Fruit fly (Drosophila melanogaster) whole organism, embryonic: ENCODE measurements around the gene Rab30.

Source experiments
- Adf1 ChIP-seq: fragments of 200-800 bp; sonication (Bioruptor generic); IDR thresholded peaks from 2 replicates; pipeline ENCODE4 v1.3.6; 2022; ENCODE audit warnings: missing biosample characterization, missing genetic modification characterization
- Antp ChIP-seq: fragments of 200-800 bp; sonication (Bioruptor generic); optimal IDR thresholded peaks from 3 replicates; lab custom pipeline; 2016; ENCODE audit warnings: missing biosample characterization, missing genetic modification characterization
- BEAF-32 ChIP-seq: fragments of 200-800 bp; sonication (Bioruptor generic); optimal IDR thresholded peaks from 3 replicates; lab custom pipeline; 2017; ENCODE audit warnings: missing biosample characterization, missing genetic modification characterization, mild to moderate bottlenecking, moderate library complexity, missing genetic modification reagents
- CG11085 ChIP-seq: fragments of 200-800 bp; sonication (Bioruptor generic); IDR thresholded peaks from 2 replicates; pipeline ENCODE4 v1.3.6; 2022; ENCODE audit warnings: missing biosample characterization, missing genetic modification characterization
- CG12236 ChIP-seq: fragments of 200-800 bp; sonication (Bioruptor generic); optimal IDR thresholded peaks from 2 replicates; lab custom pipeline; 2016; ENCODE audit warnings: missing biosample characterization, missing genetic modification characterization
- CG13296 ChIP-seq: fragments of 200-800 bp; sonication (Bioruptor generic); optimal IDR thresholded peaks from 3 replicates; lab custom pipeline; 2018; ENCODE audit warnings: missing biosample characterization, mild to moderate bottlenecking, missing genetic modification characterization
- CG13894 ChIP-seq: fragments of 200-800 bp; sonication (Bioruptor generic); optimal IDR thresholded peaks from 3 replicates; lab custom pipeline; 2018; ENCODE audit warnings: missing biosample characterization, mild to moderate bottlenecking, missing genetic modification characterization, moderate library complexity
- CG14014 ChIP-seq: fragments of 200-800 bp; sonication (Bioruptor generic); IDR thresholded peaks from 2 replicates; pipeline ENCODE4 v1.3.6; 2022; ENCODE audit warnings: missing biosample characterization, missing genetic modification characterization
- CG17361 ChIP-seq: fragments of 200-800 bp; sonication (Bioruptor generic); IDR thresholded peaks from 3 replicates; pipeline ENCODE4 v1.3.6; 2022; ENCODE audit warnings: missing biosample characterization, missing genetic modification characterization
- CG17612 ChIP-seq: fragments of 200-800 bp; sonication (Bioruptor generic); IDR thresholded peaks from 2 replicates; pipeline ENCODE4 v1.3.6; 2022; ENCODE audit warnings: missing biosample characterization, missing genetic modification characterization
- CG17829 ChIP-seq: fragments of 200-800 bp; optimal IDR thresholded peaks from 2 replicates; lab custom pipeline; 2019; ENCODE audit warnings: missing biosample characterization, mild to moderate bottlenecking, missing genetic modification characterization, moderate library complexity
- CG2129 ChIP-seq: fragments of 200-800 bp; sonication (Bioruptor generic); IDR thresholded peaks from 2 replicates; pipeline ENCODE4 v1.3.6; 2022; ENCODE audit warnings: missing biosample characterization, missing genetic modification characterization; ENCODE audit not compliant: partially characterized antibody
- CG2712 ChIP-seq: fragments of 200-800 bp; optimal IDR thresholded peaks from 3 replicates; lab custom pipeline; 2019; ENCODE audit warnings: missing biosample characterization, mild to moderate bottlenecking, missing genetic modification characterization, moderate library complexity
- CG30431 ChIP-seq: fragments of 200-800 bp; sonication (Bioruptor generic); optimal IDR thresholded peaks from 2 replicates; lab custom pipeline; 2017; ENCODE audit warnings: missing biosample characterization, missing genetic modification characterization
- CG31224 ChIP-seq: fragments of 200-800 bp; sonication (Bioruptor generic); IDR thresholded peaks from 2 replicates; pipeline ENCODE4 v1.3.6; 2022; ENCODE audit warnings: missing biosample characterization, missing genetic modification characterization
- CG31365 ChIP-seq: fragments of 200-800 bp; sonication (Bioruptor generic); optimal IDR thresholded peaks from 2 replicates; lab custom pipeline; 2018; ENCODE audit warnings: missing biosample characterization, mild to moderate bottlenecking, missing genetic modification characterization
- CG4854 ChIP-seq: fragments of 200-800 bp; sonication (Bioruptor generic); optimal IDR thresholded peaks from 2 replicates; lab custom pipeline; 2016; ENCODE audit warnings: missing biosample characterization, missing genetic modification characterization, inconsistent platforms
- CG5180 ChIP-seq: fragments of 200-800 bp; sonication (Bioruptor generic); optimal IDR thresholded peaks from 3 replicates; lab custom pipeline; 2017; ENCODE audit warnings: missing biosample characterization, missing genetic modification characterization, mild to moderate bottlenecking, moderate library complexity, missing genetic modification reagents
- CG8281 ChIP-seq: fragments of 200-800 bp; sonication (Bioruptor generic); optimal IDR thresholded peaks from 2 replicates; lab custom pipeline; 2018; ENCODE audit warnings: missing biosample characterization, mild to moderate bottlenecking, missing genetic modification characterization, moderate library complexity
- CG8290 ChIP-seq, 3 experiments: fragments of 200-800 bp; sonication (Bioruptor generic); optimal IDR thresholded peaks; 2 replicates each; lab custom pipeline; 2016 to 2019; ENCODE audit warnings: missing biosample characterization in 3 of 3, missing genetic modification characterization in 3 of 3, mild to moderate bottlenecking in 2 of 3, moderate library complexity in 1 of 3
- CG9797 ChIP-seq: fragments of 200-800 bp; sonication (Bioruptor generic); optimal IDR thresholded peaks from 3 replicates; lab custom pipeline; 2018; ENCODE audit warnings: missing biosample characterization, mild to moderate bottlenecking, missing genetic modification characterization
- CHES-1-like ChIP-seq: fragments of 200-800 bp; sonication (Bioruptor generic); optimal IDR thresholded peaks from 2 replicates; lab custom pipeline; 2016; ENCODE audit warnings: missing biosample characterization, missing genetic modification characterization
- CkIIα-i1 ChIP-seq: fragments of 200-800 bp; sonication (Bioruptor generic); IDR thresholded peaks from 2 replicates; pipeline ENCODE4 v1.3.6; 2022; ENCODE audit warnings: missing biosample characterization, missing genetic modification characterization
- Dbx ChIP-seq: fragments of 200-800 bp; sonication (Bioruptor generic); IDR thresholded peaks from 3 replicates; pipeline ENCODE4 v1.3.6; 2022; ENCODE audit warnings: missing biosample characterization, missing genetic modification characterization
- E2f1 ChIP-seq: fragments of 200-800 bp; sonication (Bioruptor generic); IDR thresholded peaks from 2 replicates; pipeline ENCODE4 v1.3.6; 2022; ENCODE audit warnings: missing biosample characterization, missing genetic modification characterization
- H2.0 ChIP-seq: fragments of 200-800 bp; sonication (Bioruptor generic); IDR thresholded peaks from 2 replicates; pipeline ENCODE4 v1.3.6; 2022; ENCODE audit warnings: missing biosample characterization, missing genetic modification characterization
- HLH54F ChIP-seq: fragments of 200-800 bp; sonication (Bioruptor generic); optimal IDR thresholded peaks from 3 replicates; lab custom pipeline; 2016; ENCODE audit warnings: missing biosample characterization, missing genetic modification characterization
- HmgZ ChIP-seq: fragments of 200-800 bp; sonication (Bioruptor generic); optimal IDR thresholded peaks from 2 replicates; lab custom pipeline; 2018; ENCODE audit warnings: missing biosample characterization, mild to moderate bottlenecking, missing genetic modification characterization
- Hmr ChIP-seq: fragments of 200-800 bp; sonication (Bioruptor generic); optimal IDR thresholded peaks from 3 replicates; lab custom pipeline; 2017; ENCODE audit warnings: mild to moderate bottlenecking, missing biosample characterization, missing genetic modification reagents, missing genetic modification characterization
- NK7.1 ChIP-seq: fragments of 200-800 bp; sonication (Bioruptor generic); optimal IDR thresholded peaks from 3 replicates; lab custom pipeline; 2016; ENCODE audit warnings: missing biosample characterization, missing genetic modification characterization
- NfI ChIP-seq: fragments of 200-800 bp; sonication (Bioruptor generic); optimal IDR thresholded peaks from 3 replicates; lab custom pipeline; 2018; ENCODE audit warnings: missing biosample characterization, mild to moderate bottlenecking, missing genetic modification characterization, moderate library complexity
- Rfx ChIP-seq: fragments of 200-800 bp; sonication (Bioruptor generic); IDR thresholded peaks from 2 replicates; pipeline ENCODE4 v1.3.6; 2022; ENCODE audit warnings: missing biosample characterization, missing genetic modification characterization
- Six4 ChIP-seq: fragments of 200-800 bp; sonication (Bioruptor generic); optimal IDR thresholded peaks from 2 replicates; lab custom pipeline; 2016; ENCODE audit warnings: missing biosample characterization, missing genetic modification characterization
- Stat92E ChIP-seq, 3 experiments: fragments of >200 bp in 2 of 3; fragments of 200-800 bp in 1 of 3; sonication (Bioruptor generic) in 1 of 3; optimal IDR thresholded peaks; 2 replicates each; lab custom pipeline; 2017 to 2019; ENCODE audit warnings: missing biosample characterization in 3 of 3, missing genetic modification characterization in 3 of 3, mild to moderate bottlenecking in 1 of 3, moderate library complexity in 1 of 3
- YL-1 ChIP-seq: fragments of 200-800 bp; sonication (Bioruptor generic); optimal IDR thresholded peaks from 3 replicates; lab custom pipeline; 2017; ENCODE audit warnings: missing biosample characterization, mild to moderate bottlenecking, missing genetic modification characterization
- br ChIP-seq: fragments of >200 bp; optimal IDR thresholded peaks from 2 replicates; lab custom pipeline; 2017
- dysf ChIP-seq: fragments of 200-800 bp; sonication (Bioruptor generic); IDR thresholded peaks from 3 replicates; pipeline ENCODE4 v1.3.6; 2022; ENCODE audit warnings: missing biosample characterization, missing genetic modification characterization
- emc ChIP-seq: fragments of 200-800 bp; sonication (Bioruptor generic); optimal IDR thresholded peaks from 2 replicates; lab custom pipeline; 2016; ENCODE audit warnings: missing biosample characterization, missing genetic modification characterization
- ewg ChIP-seq: fragments of 200-800 bp; sonication (Bioruptor generic); optimal IDR thresholded peaks from 3 replicates; lab custom pipeline; 2017; ENCODE audit warnings: mild to moderate bottlenecking, missing biosample characterization, missing genetic modification reagents, missing genetic modification characterization
- ftz-f1 ChIP-seq: fragments of 200-800 bp; sonication (Bioruptor generic); optimal IDR thresholded peaks from 2 replicates; lab custom pipeline; 2016; ENCODE audit warnings: missing biosample characterization, missing genetic modification characterization
- grn ChIP-seq: fragments of 200-800 bp; sonication (Bioruptor generic); optimal IDR thresholded peaks from 3 replicates; lab custom pipeline; 2017; ENCODE audit warnings: missing biosample characterization, missing genetic modification characterization
- gt ChIP-seq: fragments of 200-800 bp; sonication (Bioruptor generic); IDR thresholded peaks from 2 replicates; pipeline ENCODE4 v1.3.6; 2022; ENCODE audit warnings: missing biosample characterization, missing genetic modification characterization
- insv ChIP-seq, 2 experiments: fragments of 200-800 bp; sonication (Bioruptor generic); optimal IDR thresholded peaks; 3 replicates each; lab custom pipeline; 2016 to 2018; ENCODE audit warnings: missing biosample characterization in 2 of 2, missing genetic modification characterization in 2 of 2
- knrl ChIP-seq: fragments of 200-800 bp; sonication (Bioruptor generic); IDR thresholded peaks from 3 replicates; pipeline ENCODE4 v1.3.6; 2022; ENCODE audit warnings: missing biosample characterization, missing genetic modification characterization; ENCODE audit not compliant: partially characterized antibody
- pho ChIP-seq: fragments of 200-800 bp; sonication (Bioruptor generic); optimal IDR thresholded peaks from 2 replicates; lab custom pipeline; 2016; ENCODE audit warnings: missing biosample characterization, missing genetic modification characterization
- phol ChIP-seq: fragments of 200-800 bp; sonication (Bioruptor generic); optimal IDR thresholded peaks from 3 replicates; lab custom pipeline; 2018; ENCODE audit warnings: missing biosample characterization, mild to moderate bottlenecking, missing genetic modification characterization, moderate library complexity
- pita ChIP-seq: fragments of 200-800 bp; sonication (Bioruptor generic); optimal IDR thresholded peaks from 2 replicates; lab custom pipeline; 2017; ENCODE audit warnings: missing biosample characterization, mild to moderate bottlenecking, missing genetic modification characterization
- salm ChIP-seq: fragments of 200-800 bp; sonication (Bioruptor generic); optimal IDR thresholded peaks from 2 replicates; lab custom pipeline; 2018; ENCODE audit warnings: missing biosample characterization, mild to moderate bottlenecking, missing genetic modification characterization
- shn ChIP-seq: fragments of 200-800 bp; sonication (Bioruptor generic); optimal IDR thresholded peaks from 3 replicates; lab custom pipeline; 2016; ENCODE audit warnings: missing biosample characterization, missing genetic modification characterization
- sim ChIP-seq: fragments of 200-800 bp; sonication (Bioruptor generic); IDR thresholded peaks from 2 replicates; pipeline ENCODE4 v1.3.6; 2022; ENCODE audit warnings: missing biosample characterization, missing genetic modification characterization
- tgo ChIP-seq: fragments of 200-800 bp; sonication (Bioruptor generic); IDR thresholded peaks from 3 replicates; pipeline ENCODE4 v1.3.6; 2022; ENCODE audit warnings: missing biosample characterization, missing genetic modification characterization
- vnd ChIP-seq: fragments of 200-800 bp; sonication (Bioruptor generic); IDR thresholded peaks from 3 replicates; pipeline ENCODE4 v1.3.6; 2022; ENCODE audit warnings: missing biosample characterization, missing genetic modification characterization; ENCODE audit not compliant: partially characterized antibody

The Rab30 gene

DNA sequence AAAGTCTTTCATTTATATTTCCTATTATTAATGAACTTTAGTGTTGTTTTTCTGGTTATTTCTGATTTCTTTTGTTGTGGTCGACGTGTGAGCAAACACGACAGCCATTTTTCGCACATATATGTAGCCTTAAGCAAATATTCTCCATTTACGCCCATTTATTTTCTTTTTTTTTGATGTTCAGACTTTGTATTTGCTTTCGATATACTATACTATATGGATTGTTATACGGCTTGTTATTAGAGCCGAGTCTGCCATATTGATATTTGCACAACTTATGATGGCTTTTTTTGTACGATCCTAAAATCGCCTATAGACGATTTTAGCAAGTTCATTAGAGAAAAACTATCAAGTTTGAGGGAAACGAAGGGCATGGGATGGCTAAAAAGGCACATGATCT lies 15.3 kb upstream of the Rab30 start (continued):
- TF ChIP-seq CG14014 (GFP tag; lab: Robert Waterston, UW), result 0 out of 2 replicates have a peak, but pooled peaks have one; percentile 34
- peak; percentile 38 for TF ChIP-seq CG13894
- TF ChIP-seq sim, result no peak
- TF ChIP-seq gt (GFP tag; lab: Robert Waterston, UW), result no peak
- no peak for TF ChIP-seq CG2712 (tag; lab: Kevin White, UChicago)
- no peak for TF ChIP-seq CG17612
- no peak for TF ChIP-seq NK7.1 (GFP tag; lab: Kevin White, UChicago)
- TF ChIP-seq Hmr (GFP tag; lab: Kevin White, UChicago), result peak; percentile 60
- TF ChIP-seq E2f1, result no peak
- no peak for TF ChIP-seq HLH54F (GFP tag; lab: Kevin White, UChicago)
- no peak for TF ChIP-seq YL-1 (GFP tag; lab: Kevin White, UChicago)
- peak; percentile 1 for TF ChIP-seq HmgZ (tag; lab: Kevin White, UChicago)
- no peak for TF ChIP-seq CG31365 (tag; lab: Kevin White, UChicago)
- TF ChIP-seq CG4854 (GFP tag; lab: Kevin White, UChicago), result no peak
- no peak for TF ChIP-seq CG12236 (GFP tag; lab: Kevin White, UChicago)
- TF ChIP-seq CG9797 (GFP tag; lab: Kevin White, UChicago), result no peak
- TF ChIP-seq Stat92E (GFP tag; optimal IDR thresholded peaks at IDR 0.05; lab: Kevin White, UChicago), result no peak
- TF ChIP-seq CG2129 (GFP tag; lab: Robert Waterston, UW), result no peak
- no peak for TF ChIP-seq dysf
- TF ChIP-seq knrl, result no peak
- peak; percentile 22 for TF ChIP-seq pho (GFP tag; lab: Kevin White, UChicago)
- TF ChIP-seq H2.0, result no peak
- TF ChIP-seq vnd (GFP tag; lab: Robert Waterston, UW), result no peak
- TF ChIP-seq CkIIα-i1, result no peak
- no peak for TF ChIP-seq Six4 (GFP tag; lab: Kevin White, UChicago)
- no peak for TF ChIP-seq pita (GFP tag; lab: Kevin White, UChicago)
- TF ChIP-seq CG30431 (GFP tag; lab: Kevin White, UChicago), result no peak
- no peak for TF ChIP-seq salm
- no peak for TF ChIP-seq NfI
- peak; percentile 62 for TF ChIP-seq Dbx (GFP tag; lab: Robert Waterston, UW)
- no peak for TF ChIP-seq CG13296 (GFP tag; lab: Kevin White, UChicago)
- no peak for TF ChIP-seq CG17361 (GFP tag; lab: Robert Waterston, UW)
- TF ChIP-seq ewg (GFP tag; lab: Kevin White, UChicago), result no peak
- no peak for TF ChIP-seq CG17829 (tag; lab: Kevin White, UChicago)
- no peak for TF ChIP-seq CG8290 (GFP tag; optimal IDR thresholded peaks at IDR 0.05; lab: Kevin White, UChicago)
- no peak for TF ChIP-seq CG8290 (tag; optimal IDR thresholded peaks at IDR 0.05; lab: Kevin White, UChicago)
- no peak for TF ChIP-seq ftz-f1
- TF ChIP-seq CG31224, result no peak
- TF ChIP-seq Rfx, result peak; percentile 34; the same call in 1 of the 2 replicates
- no peak for TF ChIP-seq Antp (GFP tag; lab: Kevin White, UChicago)
- TF ChIP-seq Adf1 (GFP tag; lab: Robert Waterston, UW), result no peak
- TF ChIP-seq CHES-1-like (GFP tag; lab: Kevin White, UChicago), result peak; percentile 1
- TF ChIP-seq emc, result no peak
- TF ChIP-seq br (lab: Kevin White, UChicago), result no peak
- no peak for TF ChIP-seq CG5180 (GFP tag; lab: Kevin White, UChicago)
- TF ChIP-seq phol (tag; lab: Kevin White, UChicago), result no peak
- TF ChIP-seq grn (GFP tag; lab: Kevin White, UChicago), result no peak
- peak; percentile 29; the same call in 1 of the 2 replicates for TF ChIP-seq CG11085 (GFP tag; lab: Robert Waterston, UW)
- no peak for TF ChIP-seq tgo
- TF ChIP-seq BEAF-32, result no peak
- TF ChIP-seq CG8281, result no peak
- no peak for TF ChIP-seq insv (GFP tag; optimal IDR thresholded peaks at IDR 0.05; lab: Kevin White, UChicago)
- TF ChIP-seq shn (GFP tag; lab: Kevin White, UChicago), result no peak
